Fruit fly (Drosophila melanogaster): ENCODE data around the gene dnk.

Gene dnk

DNA sequence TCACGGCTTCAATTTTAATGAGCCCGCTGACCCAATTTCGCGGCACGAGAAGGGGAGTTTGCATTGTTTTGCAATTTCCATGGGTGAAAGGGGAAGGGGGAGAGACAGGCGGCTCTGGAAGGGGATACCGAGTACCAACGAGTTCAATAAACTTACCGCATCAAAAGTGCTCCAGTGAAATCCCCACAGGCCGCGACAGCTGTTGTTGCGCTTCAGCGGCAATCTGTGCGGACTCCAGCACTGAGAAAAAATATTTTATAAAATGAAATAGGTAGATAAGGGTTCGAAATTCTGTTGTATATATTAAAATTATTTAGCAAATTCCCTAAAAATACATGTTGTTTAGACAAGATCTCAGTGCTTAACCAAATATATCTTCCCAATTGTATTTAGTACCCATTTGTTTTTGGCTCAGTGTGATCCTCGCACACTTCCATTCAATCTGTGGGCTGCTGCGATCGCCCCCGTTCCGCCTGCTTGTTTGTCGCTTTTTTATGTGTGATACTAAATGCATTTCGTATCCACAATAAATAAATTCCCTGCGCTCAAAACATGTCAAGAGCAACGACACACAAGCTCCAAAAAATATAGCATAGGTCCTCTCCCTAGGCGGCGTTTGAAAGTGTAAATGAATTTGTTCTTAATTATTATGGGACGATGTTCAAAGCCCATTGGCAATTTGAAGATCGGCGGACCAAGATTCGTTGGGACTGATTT, 14.9 kb downstream of the dnk start (continued):
- TF ChIP-seq usp (GFP tag; optimal IDR thresholded peaks at IDR 0.05): no peak
- TF ChIP-seq CG13624 (GFP tag; optimal IDR thresholded peaks at IDR 0.05): no peak
- no peak for TF ChIP-seq CG7928 (GFP tag; optimal IDR thresholded peaks at IDR 0.05)
- peak; percentile 86 for TF ChIP-seq CG12391 (tag; optimal IDR thresholded peaks at IDR 0.05)
- peak; percentile 68 for TF ChIP-seq Lhr (GFP tag; optimal IDR thresholded peaks at IDR 0.05)
- peak; percentile 47 for TF ChIP-seq Fer1 (GFP tag; optimal IDR thresholded peaks at IDR 0.05)
- TF ChIP-seq hkb (optimal IDR thresholded peaks at IDR 0.05): no peak
- TF ChIP-seq hkb (GFP tag; IDR thresholded peaks at IDR 0.05): peak; percentile 89
- TF ChIP-seq twi (tag; optimal IDR thresholded peaks at IDR 0.05): peak; percentile 73
- TF ChIP-seq CG11723 (GFP tag; optimal IDR thresholded peaks at IDR 0.05): peak; percentile 62
- peak; percentile 63 for TF ChIP-seq lilli (GFP tag; optimal IDR thresholded peaks at IDR 0.05)
- TF ChIP-seq CG1603 (tag; optimal IDR thresholded peaks at IDR 0.05): peak; percentile 87
- TF ChIP-seq CG4328 (GFP tag; optimal IDR thresholded peaks at IDR 0.05): peak; percentile 22
- peak; percentile 88 for TF ChIP-seq nmo (GFP tag; optimal IDR thresholded peaks at IDR 0.05)
- peak; percentile 60 for TF ChIP-seq CG4854 (GFP tag; optimal IDR thresholded peaks at IDR 0.05)
- peak; percentile 82 for TF ChIP-seq dysf (GFP tag; IDR thresholded peaks at IDR 0.05)
- TF ChIP-seq danr (GFP tag; IDR thresholded peaks at IDR 0.05): peak; percentile 73
- no peak for TF ChIP-seq gsb (GFP tag; IDR thresholded peaks at IDR 0.05)
- TF ChIP-seq slp2 (GFP tag; optimal IDR thresholded peaks at IDR 0.05): peak; percentile 59
- peak; percentile 81 for TF ChIP-seq dimm (GFP tag; IDR thresholded peaks at IDR 0.05)
- TF ChIP-seq fd102C (GFP tag; optimal IDR thresholded peaks at IDR 0.05): no peak
- peak; percentile 65; the same call in 2 of the 3 replicates for TF ChIP-seq CG11093 (GFP tag; IDR thresholded peaks at IDR 0.05)
- no peak for TF ChIP-seq Dref (GFP tag; IDR thresholded peaks at IDR 0.05)
- TF ChIP-seq NFAT (GFP tag; IDR thresholded peaks at IDR 0.05): no peak
- no peak for TF ChIP-seq CHES-1-like (GFP tag; optimal IDR thresholded peaks at IDR 0.05)
- no peak for TF ChIP-seq cad (GFP tag; optimal IDR thresholded peaks at IDR 0.05)
- TF ChIP-seq E2f1 (GFP tag; IDR thresholded peaks at IDR 0.05): peak; percentile 68
- peak; percentile 12 for TF ChIP-seq CG7271 (tag; optimal IDR thresholded peaks at IDR 0.05)
- TF ChIP-seq CG3163 (GFP tag; optimal IDR thresholded peaks at IDR 0.05): no peak
- TF ChIP-seq Awh (GFP tag; IDR thresholded peaks at IDR 0.05): peak; percentile 68
- TF ChIP-seq nerfin-2 (GFP tag; IDR thresholded peaks at IDR 0.05; ENCODE audit: partially characterized antibody): no peak
- peak; percentile 27 for TF ChIP-seq CG7786 (GFP tag; optimal IDR thresholded peaks at IDR 0.05)
- no peak for TF ChIP-seq emc (GFP tag; optimal IDR thresholded peaks at IDR 0.05)
- TF ChIP-seq CG8765 (GFP tag; IDR thresholded peaks at IDR 0.05): peak; percentile 26; the same call in 1 of the 2 replicates
- no peak for TF ChIP-seq Elba2 (GFP tag; optimal IDR thresholded peaks at IDR 0.05)
- TF ChIP-seq stwl (tag; optimal IDR thresholded peaks at IDR 0.05): peak; percentile 22
- TF ChIP-seq Dek (tag; optimal IDR thresholded peaks at IDR 0.05): peak; percentile 48
- peak; percentile 71 for TF ChIP-seq CG10209 (GFP tag; optimal IDR thresholded peaks at IDR 0.05)
- TF ChIP-seq CG31388 (GFP tag; optimal IDR thresholded peaks at IDR 0.05): peak; percentile 56
- TF ChIP-seq CG17612 (GFP tag; IDR thresholded peaks at IDR 0.05): 0 out of 2 replicates have a peak, but pooled peaks have one; percentile 27
- TF ChIP-seq psq (GFP tag; optimal IDR thresholded peaks at IDR 0.05): peak; percentile 22
- TF ChIP-seq CG3065 (GFP tag; optimal IDR thresholded peaks at IDR 0.05): peak; percentile 22
- peak; percentile 44 to 52 for TF ChIP-seq Pdp1 (GFP tag; optimal IDR thresholded peaks at IDR 0.05)
- TF ChIP-seq ERR (GFP tag; optimal IDR thresholded peaks at IDR 0.05): no peak
- TF ChIP-seq CG18262 (tag; optimal IDR thresholded peaks at IDR 0.05): peak; percentile 88
- TF ChIP-seq NK7.1 (GFP tag; optimal IDR thresholded peaks at IDR 0.05): peak; percentile 56
- peak; percentile 80 for TF ChIP-seq CG10366 (GFP tag; IDR thresholded peaks at IDR 0.05)
- TF ChIP-seq CG12659 (GFP tag; optimal IDR thresholded peaks at IDR 0.05): peak; percentile 45
- peak; percentile 97 for TF ChIP-seq nau (GFP tag; optimal IDR thresholded peaks at IDR 0.05)
- TF ChIP-seq CG14860 (GFP tag; IDR thresholded peaks at IDR 0.05; ENCODE audit: partially characterized antibody): no peak

Data from whole organism, embryonic.